Worm (Caenorhabditis elegans) whole organism, dauer: ENCODE results near the gene prmt-1.
"Not testable (repeated sequence)": the region's sequence is repeated elsewhere in the genome, so short reads cannot be mapped to it uniquely, and the experiment has no call there.

Source experiments
- unc-62 ChIP-seq: sonication (generic microtip); optimal IDR thresholded peaks from 2 replicates; lab custom pipeline; 2017; ENCODE audit warnings: missing biosample characterization, missing genetic modification reagents, missing genetic modification characterization

The prmt-1 gene

ce11 chrV:20269661-20270137 is at the start of gene prmt-1, which contains the start of gene cdkr-3:
TSS of gene prmt-1 (minus strand) at chrV:20269711.
TSS of gene cdkr-3 (plus strand) at chrV:20270107.
- TF ChIP-seq unc-62 = no peak

- no peak for TF ChIP-seq unc-62
Observed at ce11 chrV:20317442-20317841, 47.9 kb upstream of the prmt-1 start, which contains the start of gene Y113G7C.1. TSS of gene Y113G7C.1 (plus strand) at chrV:20317742.

- TF ChIP-seq unc-62 = no peak
Observed at ce11 chrV:20311519-20311918, 42.0 kb upstream of the prmt-1 start, which contains the start of gene clec-262. TSS of gene clec-262 (plus strand) at chrV:20311819.

ce11 chrV:20310575-20310974 is 41.1 kb upstream of the prmt-1 start, which contains the start of gene ZC15.10:
TSS of gene ZC15.10 (plus strand) at chrV:20310736.
- TF ChIP-seq unc-62 = no peak

ce11 chrV:20305803-20306202 is 36.3 kb upstream of the prmt-1 start, which contains the start of gene ZC15.1:
TSS of gene ZC15.1 (plus strand) at chrV:20306103.
- no peak for TF ChIP-seq unc-62

DNA sequence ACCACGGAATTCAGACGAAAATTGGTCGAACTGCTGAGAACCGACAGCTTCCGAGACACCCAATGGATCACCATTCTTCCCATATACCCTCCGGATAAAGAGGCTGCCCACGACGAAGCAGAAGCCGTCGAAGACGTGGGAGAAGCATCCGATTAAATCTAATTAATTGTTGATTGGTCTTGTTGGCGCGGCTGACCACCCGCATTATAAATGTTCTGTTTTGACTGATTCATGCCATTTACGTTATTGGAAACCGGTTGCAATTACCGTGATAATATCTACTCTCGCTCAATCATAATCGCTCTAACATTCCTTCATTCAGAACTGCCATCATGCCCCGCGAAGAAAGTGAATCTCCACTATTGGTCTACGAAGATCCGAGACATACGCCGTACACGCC is 33.8 kb upstream of the prmt-1 start, which contains the start of gene ZC15.3:
Gene ZC15.3 (plus strand): TSS at position 301 of the 400 bp plus-strand sequence.
- TF ChIP-seq unc-62 = not testable (repeated sequence)

- TF ChIP-seq unc-62 = no peak
Observed at ce11 chrV:20297650-20298049, 28.1 kb upstream of the prmt-1 start, which contains the start of gene ZC15.5. TSS of gene ZC15.5 (plus strand) at chrV:20297950.

DNA sequence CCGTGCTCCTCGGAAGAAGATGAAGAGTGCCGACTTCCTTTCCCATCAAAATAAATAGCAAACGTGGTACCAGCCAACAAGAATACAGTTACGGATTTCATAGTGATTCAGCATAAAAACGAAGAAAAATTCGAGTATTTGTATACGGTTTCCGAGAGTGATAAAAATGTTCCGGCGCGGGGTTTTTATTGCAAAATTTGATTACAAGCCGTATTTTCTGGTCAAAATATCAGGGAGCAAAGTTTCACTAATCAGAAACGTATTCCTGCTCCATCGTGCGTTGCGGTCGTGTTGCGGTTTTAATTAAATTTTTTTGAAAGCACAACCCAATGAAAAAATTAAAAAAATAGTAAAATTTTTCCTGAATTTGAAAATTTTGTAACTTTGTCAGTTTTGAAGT is 24.9 kb upstream of the prmt-1 start, which contains the start of gene clec-261:
Gene clec-261 (minus strand): TSS at position 101 of the 400 bp plus-strand sequence.
- no peak for TF ChIP-seq unc-62

DNA sequence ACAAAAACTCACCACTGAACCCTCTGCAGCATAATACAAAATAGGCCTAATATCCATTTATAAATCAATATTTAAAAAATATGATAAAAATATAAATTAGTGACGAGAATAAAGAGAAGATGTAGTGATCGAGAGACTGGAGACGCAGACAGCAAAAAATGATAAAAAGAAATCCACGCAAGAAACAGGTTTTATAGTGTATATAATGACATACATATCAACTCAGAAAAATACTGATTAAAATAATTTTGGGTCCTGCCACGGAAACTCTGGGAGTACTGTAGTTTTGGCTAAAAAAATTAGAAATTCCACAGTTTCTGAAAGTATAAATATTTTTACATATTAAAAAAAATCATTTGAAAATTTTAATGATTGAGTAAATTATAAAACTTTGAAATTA is 19.8 kb upstream of the prmt-1 start, which contains the start of gene mlt-4:
Gene mlt-4 (minus strand): TSS at position 101 of the 400 bp plus-strand sequence.
- TF ChIP-seq unc-62 = no peak

- TF ChIP-seq unc-62 = no peak
Observed at ce11 chrV:20282827-20283226, 13.3 kb upstream of the prmt-1 start.

DNA sequence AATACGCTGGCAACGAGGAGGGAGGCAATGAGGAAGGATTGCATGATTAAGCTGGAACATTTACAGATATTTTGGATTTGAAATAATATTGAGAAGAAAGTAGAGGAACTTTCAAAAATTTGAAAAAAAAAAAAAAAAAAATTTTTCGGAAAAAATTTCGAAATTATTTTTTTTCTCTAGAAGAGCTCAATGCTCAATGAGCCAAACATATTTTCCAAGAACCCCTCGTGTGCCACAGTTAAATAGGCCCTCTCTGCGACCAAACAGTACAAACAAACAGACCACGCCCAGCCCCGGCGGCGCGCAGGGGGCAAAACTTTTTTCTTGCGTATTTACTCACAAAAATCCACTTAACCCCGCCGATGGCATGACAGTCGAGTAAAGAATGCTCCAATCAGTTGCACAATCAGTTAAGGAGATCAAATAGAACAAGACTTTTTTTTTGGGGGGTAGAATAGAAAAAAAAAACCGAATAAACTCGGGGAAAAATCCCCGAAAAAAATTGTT is 10.4 kb upstream of the prmt-1 start, which contains the start of gene pqn-94:
Gene pqn-94 (minus strand): TSS at position 51 of the 507 bp plus-strand sequence.
- no peak for TF ChIP-seq unc-62

DNA sequence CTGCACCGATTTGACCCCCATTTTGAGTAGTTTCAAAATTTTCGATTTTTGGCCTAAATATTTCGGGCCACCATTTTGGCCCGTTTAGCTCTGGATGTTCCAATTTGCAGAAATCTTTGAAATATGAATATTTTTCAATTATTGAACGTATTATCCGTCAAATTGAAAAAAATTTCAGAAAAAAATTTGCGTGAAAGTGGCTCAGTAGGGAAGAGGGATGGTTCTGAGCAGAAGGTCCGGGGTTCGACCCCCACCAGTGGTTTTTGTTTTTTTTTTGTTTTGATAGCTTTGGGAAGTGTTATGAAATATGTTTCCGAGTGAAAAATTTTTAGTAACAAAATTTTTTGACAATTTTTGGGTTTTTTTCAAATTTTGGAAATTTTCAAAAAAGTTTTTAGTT is 9.8 kb upstream of the prmt-1 start:
- no peak for TF ChIP-seq unc-62

- TF ChIP-seq unc-62 = no peak
Observed at ce11 chrV:20276923-20277322, 7.4 kb upstream of the prmt-1 start.

- no peak for TF ChIP-seq unc-62
Observed at ce11 chrV:20266992-20267391, 2.5 kb downstream of the prmt-1 start, which contains the start of gene mdt-17. TSS of gene mdt-17 (minus strand) at chrV:20267247.

DNA sequence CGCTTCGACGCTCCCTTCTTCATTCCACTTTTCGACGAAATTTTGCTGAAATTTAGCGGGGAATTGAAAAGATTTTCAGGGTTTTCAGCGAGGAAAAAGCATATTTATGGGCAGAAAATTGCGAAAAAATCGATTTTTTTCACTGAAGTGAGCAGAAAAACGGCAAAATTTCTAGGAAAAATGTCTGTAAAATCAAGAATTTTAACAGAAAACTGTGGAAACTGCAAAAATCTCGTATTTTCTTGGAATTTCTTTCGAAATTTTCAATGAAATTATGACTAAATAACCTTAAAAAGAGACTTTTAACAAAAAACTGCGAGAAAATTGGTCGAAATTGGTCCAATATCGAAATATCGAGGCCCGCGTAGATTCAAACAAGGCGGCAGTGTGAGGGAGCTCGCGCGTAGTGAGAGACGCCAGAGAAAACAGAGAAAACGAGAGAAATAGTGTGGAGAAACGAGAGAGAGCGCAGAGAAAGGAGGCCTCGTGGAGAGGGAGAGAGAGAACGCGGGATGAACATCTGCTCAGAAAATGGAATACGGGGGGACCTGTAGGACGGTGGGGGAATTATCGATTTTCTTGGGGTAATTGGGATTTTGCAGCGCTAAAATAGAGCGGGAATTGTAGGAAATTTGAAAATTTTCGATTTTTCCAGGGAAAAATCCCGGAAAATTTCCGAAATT is 19.9 kb downstream of the prmt-1 start, which contains the start of gene swsn-1:
Gene swsn-1 (minus strand): TSS at position 51 of the 683 bp plus-strand sequence.
- no peak for TF ChIP-seq unc-62

DNA sequence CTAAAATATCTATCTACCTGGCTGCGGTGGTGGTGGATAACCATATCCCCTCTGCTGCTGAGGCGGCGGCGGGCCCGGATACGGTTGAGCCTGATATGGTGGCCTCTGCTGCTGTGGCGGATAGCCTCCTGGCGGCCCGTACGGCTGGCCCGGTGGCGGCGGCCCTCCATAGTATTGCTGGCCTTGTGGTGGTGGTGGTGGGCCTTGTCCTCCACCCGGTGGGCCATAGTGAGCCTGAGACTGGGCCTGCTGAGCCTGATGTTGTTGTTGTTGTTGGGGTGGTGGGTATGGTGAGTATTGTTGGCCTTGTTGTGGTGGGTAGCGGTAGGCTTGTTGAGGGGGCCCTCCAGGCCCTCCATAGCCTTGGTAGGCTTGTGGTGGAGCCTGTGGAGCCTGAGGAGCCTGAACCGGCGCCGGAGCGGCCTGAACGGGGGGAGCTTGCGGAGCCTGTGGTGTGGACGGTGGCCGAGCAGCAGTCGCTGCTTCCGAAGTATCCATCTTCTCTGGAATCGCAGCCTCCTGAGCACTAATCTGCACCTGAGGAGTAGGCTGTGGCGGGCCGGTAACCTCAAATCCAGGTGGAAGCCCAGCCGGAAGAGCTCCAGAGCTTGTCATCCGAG is 28.2 kb downstream of the prmt-1 start:
- TF ChIP-seq unc-62 = no peak

- no peak for TF ChIP-seq unc-62
Observed at ce11 chrV:20237429-20237828, 32.1 kb downstream of the prmt-1 start, which contains the start of gene sld-5. TSS of gene sld-5 (minus strand) at chrV:20237745.
